Fruit fly (Drosophila melanogaster): Measurements from ENCODE around the gene Gr10a.

Gr10a gene

dm6 chrX:11393003-11393620, 24.1 kb downstream of the Gr10a start (continued):
- TF ChIP-seq CG7271 (tag; optimal IDR thresholded peaks at IDR 0.05) (no peak), Pdp1 (GFP tag; optimal IDR thresholded peaks at IDR 0.05) (peak in 1 of 2 experiments; percentile 61), CG8478 (optimal IDR thresholded peaks at IDR 0.05) (no peak), Side (GFP tag; optimal IDR thresholded peaks at IDR 0.05) (no peak), Max (GFP tag; optimal IDR thresholded peaks at IDR 0.05) (no peak), CG17359 (tag; optimal IDR thresholded peaks at IDR 0.05) (no peak), CG7786 (GFP tag; optimal IDR thresholded peaks at IDR 0.05) (no peak), Xbp1 (GFP tag; optimal IDR thresholded peaks at IDR 0.05) (no peak), CG42726 (GFP tag; IDR thresholded peaks at IDR 0.05; ENCODE audit: partially characterized antibody) (no peak), CG13424 (tag; optimal IDR thresholded peaks at IDR 0.05) (peak; percentile 23), Fer2 (tag; optimal IDR thresholded peaks at IDR 0.05) (no peak), NC2α (GFP tag; optimal IDR thresholded peaks at IDR 0.05) (no peak), Dbx (GFP tag; IDR thresholded peaks at IDR 0.05) (0 out of 3 replicates have a peak, but pooled peaks have one; percentile 47), Gug (GFP tag; IDR thresholded peaks at IDR 0.05) (no peak), CG9932 (GFP tag; IDR thresholded peaks at IDR 0.05) (no peak), sens (GFP tag) (peak; percentile 53), disco-r (GFP tag; optimal IDR thresholded peaks at IDR 0.05) (no peak), Bdp1 (GFP tag; optimal IDR thresholded peaks at IDR 0.05) (no peak), otp (GFP tag; IDR thresholded peaks at IDR 0.05) (no peak), NC2β (GFP tag; optimal IDR thresholded peaks at IDR 0.05) (no peak), CG10462 (GFP tag; optimal IDR thresholded peaks at IDR 0.05) (no peak), gem (tag; optimal IDR thresholded peaks at IDR 0.05) (peak; percentile 49), pho (GFP tag; optimal IDR thresholded peaks at IDR 0.05) (no peak), fd102C (GFP tag; optimal IDR thresholded peaks at IDR 0.05) (no peak), CG32772 (GFP tag; IDR thresholded peaks at IDR 0.05) (no peak), CG7987 (GFP tag; optimal IDR thresholded peaks at IDR 0.05) (no peak), Mad (GFP tag; optimal IDR thresholded peaks at IDR 0.05) (no peak), sob (GFP tag; IDR thresholded peaks at IDR 0.05) (no peak), org-1 (GFP tag; optimal IDR thresholded peaks at IDR 0.05) (no peak), grau (tag; optimal IDR thresholded peaks at IDR 0.05) (peak; percentile 88), btn (GFP tag; optimal IDR thresholded peaks at IDR 0.05) (no peak), Deaf1 (tag; optimal IDR thresholded peaks at IDR 0.05) (no peak), CG1603 (tag; optimal IDR thresholded peaks at IDR 0.05) (no peak), CG31441 (GFP tag; IDR thresholded peaks at IDR 0.05) (no peak), Mes4 (GFP tag; optimal IDR thresholded peaks at IDR 0.05) (no peak), row (GFP tag; IDR thresholded peaks at IDR 0.05) (peak; percentile 80), CG15269 (tag; optimal IDR thresholded peaks at IDR 0.05) (peak; percentile 41), wdn (GFP tag; IDR thresholded peaks at IDR 0.05) (no peak), fru (optimal IDR thresholded peaks at IDR 0.05) (no peak), CG18619 (GFP tag; optimal IDR thresholded peaks at IDR 0.05) (no peak), Taf1 (GFP tag; IDR thresholded peaks at IDR 0.05) (no peak), Fer1 (GFP tag; optimal IDR thresholded peaks at IDR 0.05) (peak; percentile 4), CG6272 (GFP tag; IDR thresholded peaks at IDR 0.05) (no peak), nerfin-1 (tag; optimal IDR thresholded peaks at IDR 0.05) (no peak), Hr3 (GFP tag; optimal IDR thresholded peaks at IDR 0.05) (no peak), Hmr (GFP tag; optimal IDR thresholded peaks at IDR 0.05) (no peak), CG33213 (GFP tag; optimal IDR thresholded peaks at IDR 0.05) (no peak), CG3163 (GFP tag; optimal IDR thresholded peaks at IDR 0.05) (no peak), CG4730 (GFP tag; IDR thresholded peaks at IDR 0.05) (no peak), seq (GFP tag; IDR thresholded peaks at IDR 0.05) (no peak), cato (GFP tag; optimal IDR thresholded peaks at IDR 0.05; ENCODE audit: borderline replicate concordance) (no peak), jumu (GFP tag; optimal IDR thresholded peaks at IDR 0.05) (no peak)
